Fruit fly (Drosophila melanogaster): Measurements from ENCODE around the gene stx.

The stx gene

DNA sequence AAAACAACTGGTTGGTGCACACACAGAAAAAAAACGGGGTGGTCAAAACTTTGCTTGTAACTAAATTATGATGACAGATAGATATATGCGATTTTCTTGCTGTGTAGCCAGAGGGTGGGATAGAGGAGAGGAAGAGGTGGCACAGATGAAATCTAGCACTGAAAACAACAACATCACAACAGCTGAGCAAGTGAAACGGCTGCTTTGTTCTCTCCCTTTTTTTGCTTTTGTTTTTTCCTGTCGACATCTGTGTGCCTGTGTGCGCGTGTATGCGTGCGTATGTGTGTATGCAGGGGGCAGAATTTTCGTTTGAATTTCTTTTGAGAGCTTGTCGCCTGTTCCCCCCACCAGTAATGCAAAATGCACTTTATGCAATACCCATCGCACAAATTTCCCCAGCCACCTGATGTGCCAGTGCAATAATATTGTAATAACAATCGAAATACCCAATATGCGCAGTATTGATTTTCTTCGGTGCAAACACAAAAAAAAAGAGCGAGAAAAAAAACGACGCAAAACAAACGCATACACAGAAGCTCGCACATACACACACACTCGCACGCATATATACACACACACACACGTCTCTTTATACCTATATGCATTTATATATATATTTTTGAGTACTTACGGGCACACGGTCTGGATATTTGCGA is 22.7 kb upstream of the stx start (continued):
- TF ChIP-seq wor (GFP tag; IDR thresholded peaks at IDR 0.05) (no peak), zen (tag; optimal IDR thresholded peaks at IDR 0.05) (no peak), Sry-β (GFP tag; optimal IDR thresholded peaks at IDR 0.05) (no peak), sd (tag; optimal IDR thresholded peaks at IDR 0.05) (peak; percentile 19), CG7928 (GFP tag; optimal IDR thresholded peaks at IDR 0.05) (no peak), seq (GFP tag; IDR thresholded peaks at IDR 0.05) (0 out of 2 replicates have a peak, but pooled peaks have one; percentile 28), vvl (GFP tag; IDR thresholded peaks at IDR 0.05) (peak; percentile 75), caup (GFP tag; optimal IDR thresholded peaks at IDR 0.05; ENCODE audit: severe bottlenecking) (peak; percentile 65), BEAF-32 (GFP tag; optimal IDR thresholded peaks at IDR 0.05) (no peak), Ets65A (GFP tag) (no peak), Doc3 (GFP tag; IDR thresholded peaks at IDR 0.05; ENCODE audit: partially characterized antibody) (no peak), HLHmδ (GFP tag; optimal IDR thresholded peaks at IDR 0.05) (no peak), CG10147 (GFP tag; optimal IDR thresholded peaks at IDR 0.05) (peak; percentile 7), tin (GFP tag; optimal IDR thresholded peaks at IDR 0.05) (peak; percentile 49), CG4730 (GFP tag; IDR thresholded peaks at IDR 0.05) (0 out of 2 replicates have a peak, but pooled peaks have one; percentile 7), Sry-δ (GFP tag; optimal IDR thresholded peaks at IDR 0.05) (peak; percentile 35), CG4360 (GFP tag; IDR thresholded peaks at IDR 0.05) (peak; percentile 95), CG1647 (GFP tag; optimal IDR thresholded peaks at IDR 0.05) (peak; percentile 45), CoRest (tag; optimal IDR thresholded peaks at IDR 0.05) (peak; percentile 48), wek (GFP tag; optimal IDR thresholded peaks at IDR 0.05) (no peak), CG15514 (GFP tag; optimal IDR thresholded peaks at IDR 0.05) (peak; percentile 58), Mad (GFP tag; optimal IDR thresholded peaks at IDR 0.05) (no peak), sna (GFP tag; IDR thresholded peaks at IDR 0.05; ENCODE audit: partially characterized antibody) (no peak), cas (GFP tag; IDR thresholded peaks at IDR 0.05) (no peak), CG8944 (GFP tag; optimal IDR thresholded peaks at IDR 0.05) (peak; percentile 30), CG12104 (GFP tag; optimal IDR thresholded peaks at IDR 0.05) (no peak), CG10267 (tag; optimal IDR thresholded peaks at IDR 0.05) (no peak), CG5180 (GFP tag; optimal IDR thresholded peaks at IDR 0.05) (peak; percentile 31), dan (GFP tag; IDR thresholded peaks at IDR 0.05) (no peak), CG3163 (GFP tag; optimal IDR thresholded peaks at IDR 0.05) (peak; percentile 28), peb (GFP tag; IDR thresholded peaks at IDR 0.05) (0 out of 2 replicates have a peak, but pooled peaks have one; percentile 6), schlank (tag; optimal IDR thresholded peaks at IDR 0.05) (peak; percentile 19), CG8765 (GFP tag; IDR thresholded peaks at IDR 0.05) (no peak), Fer3 (tag; optimal IDR thresholded peaks at IDR 0.05) (peak; percentile 58), klu (GFP tag; IDR thresholded peaks at IDR 0.05) (no peak), Med (GFP tag) (peak; percentile 96), CG4328 (GFP tag; optimal IDR thresholded peaks at IDR 0.05) (peak; percentile 53), CG12071 (GFP tag; optimal IDR thresholded peaks at IDR 0.05) (peak; percentile 39), Hsf (GFP tag; optimal IDR thresholded peaks at IDR 0.05) (peak; percentile 69), Deaf1 (tag; optimal IDR thresholded peaks at IDR 0.05) (peak; percentile 28), CG9817 (tag; optimal IDR thresholded peaks at IDR 0.05) (peak; percentile 55), CG17829 (tag; optimal IDR thresholded peaks at IDR 0.05) (peak; percentile 43), gem (tag; optimal IDR thresholded peaks at IDR 0.05) (peak; percentile 73), vfl (GFP tag; optimal IDR thresholded peaks at IDR 0.05) (peak; percentile 51), CG15479 (GFP tag; optimal IDR thresholded peaks at IDR 0.05) (no peak), CG17385 (GFP tag; optimal IDR thresholded peaks at IDR 0.05) (peak; percentile 59), CG13624 (GFP tag; optimal IDR thresholded peaks at IDR 0.05) (peak; percentile 75), cato (GFP tag; optimal IDR thresholded peaks at IDR 0.05; ENCODE audit: borderline replicate concordance) (no peak), ftz-f1 (GFP tag; optimal IDR thresholded peaks at IDR 0.05) (no peak)

Data from whole organism, embryonic.